Worm (Caenorhabditis elegans): ENCODE measurements around the gene srw-119.

DNA sequence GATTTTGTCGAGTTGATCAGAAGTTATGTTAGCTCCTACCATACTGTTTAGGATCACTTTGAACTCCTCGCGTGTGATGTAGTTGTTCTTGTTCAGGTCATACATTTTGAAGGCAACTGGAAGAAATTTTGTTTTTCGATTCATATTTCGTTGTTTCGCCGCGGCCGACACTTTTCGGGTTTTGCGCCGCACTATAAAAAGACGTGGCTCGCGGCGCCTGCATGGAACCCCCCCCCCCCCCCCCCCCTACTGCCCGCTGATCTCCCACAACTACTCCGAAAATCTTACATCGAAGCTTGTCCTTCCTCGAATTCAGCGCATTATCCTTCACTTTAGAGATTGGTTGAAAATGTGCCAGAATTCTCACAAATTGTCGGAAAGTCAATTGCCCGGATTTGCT lies 38.4 kb upstream of the srw-119 start:
- no peak for TF ChIP-seq ama-1 (optimal IDR thresholded peaks at IDR 0.05)
- TF ChIP-seq hmbx-1 (tag; optimal IDR thresholded peaks at IDR 0.05), result no peak
- no peak for TF ChIP-seq ceh-13 (GFP tag; optimal IDR thresholded peaks at IDR 0.05)
- no peak for TF ChIP-seq scrt-1 (GFP tag; IDR thresholded peaks at IDR 0.05)
- no peak for TF ChIP-seq pes-1 (GFP tag; IDR thresholded peaks at IDR 0.05)
- no peak for TF ChIP-seq F13C5.2 (tag; optimal IDR thresholded peaks at IDR 0.05)
- no peak for TF ChIP-seq B0310.2 (tag; optimal IDR thresholded peaks at IDR 0.05)
- no peak for TF ChIP-seq flt-1 (GFP tag; IDR thresholded peaks at IDR 0.05)
- no peak for TF ChIP-seq sea-1 (GFP tag; conservative IDR thresholded peaks at IDR 0.05)
- TF ChIP-seq hnd-1 (tag; optimal IDR thresholded peaks at IDR 0.05), result no peak
- TF ChIP-seq hmg-4 (GFP tag; optimal IDR thresholded peaks at IDR 0.05), result no peak
- no peak for TF ChIP-seq tbx-11 (GFP tag; IDR thresholded peaks at IDR 0.05)
- no peak for TF ChIP-seq tra-4 (tag; optimal IDR thresholded peaks at IDR 0.05)
- no peak for TF ChIP-seq tbx-37 (GFP tag; conservative IDR thresholded peaks at IDR 0.05)
